Fruit fly (Drosophila melanogaster): ENCODE data around the gene Hsc70-1.

Hsc70-1 gene

DNA sequence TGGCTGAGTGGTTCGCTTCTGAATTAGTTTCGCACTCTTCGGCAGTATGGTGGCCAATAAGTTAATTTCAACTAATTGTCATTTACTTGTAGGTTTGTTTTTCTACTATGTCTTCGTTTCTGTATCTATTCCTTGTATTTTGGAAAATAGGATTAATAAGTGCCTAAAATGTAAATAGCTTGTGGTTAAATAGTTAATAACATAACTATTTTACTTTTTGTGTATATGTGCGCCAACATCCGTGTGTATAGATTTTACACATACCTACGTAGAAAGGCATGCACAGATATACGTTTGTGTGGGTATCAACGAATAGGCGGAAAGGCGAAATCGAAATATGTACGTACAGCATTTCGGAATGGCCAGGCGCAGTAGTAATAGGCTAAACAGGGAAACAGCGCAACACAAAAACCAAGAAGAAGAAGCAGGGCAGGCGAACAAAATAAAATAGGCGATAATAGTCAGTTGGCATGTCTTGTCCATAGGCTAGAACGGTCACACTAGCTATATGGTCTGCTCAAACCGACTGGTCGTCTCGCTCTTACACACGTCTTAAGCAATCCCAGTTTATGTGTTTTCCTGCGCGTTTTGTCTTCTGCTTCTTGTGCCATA is 28.8 kb downstream of the Hsc70-1 start (continued):
- no peak for TF ChIP-seq CG33557 (GFP tag; optimal IDR thresholded peaks at IDR 0.05)
- peak; percentile 35 for TF ChIP-seq CG18599 (GFP tag; optimal IDR thresholded peaks at IDR 0.05)
- TF ChIP-seq dimm (GFP tag; IDR thresholded peaks at IDR 0.05): no peak
- no peak for TF ChIP-seq CG10366 (GFP tag; IDR thresholded peaks at IDR 0.05)
- no peak for TF ChIP-seq CG6175 (GFP tag; IDR thresholded peaks at IDR 0.05)
- no peak for TF ChIP-seq NC2α (GFP tag; optimal IDR thresholded peaks at IDR 0.05)
- TF ChIP-seq Gsc (GFP tag; IDR thresholded peaks at IDR 0.05): no peak
- TF ChIP-seq salm (tag; optimal IDR thresholded peaks at IDR 0.05): no peak
- TF ChIP-seq Xbp1 (GFP tag; optimal IDR thresholded peaks at IDR 0.05): no peak
- peak; percentile 25 for TF ChIP-seq CG6765 (GFP tag; optimal IDR thresholded peaks at IDR 0.05)
- TF ChIP-seq HmgD (GFP tag; optimal IDR thresholded peaks at IDR 0.05): peak; percentile 62
- peak; percentile 6 for TF ChIP-seq NC2β (GFP tag; optimal IDR thresholded peaks at IDR 0.05)
- TF ChIP-seq Dek (tag; optimal IDR thresholded peaks at IDR 0.05): peak; percentile 12
- no peak for TF ChIP-seq Dfd (GFP tag; optimal IDR thresholded peaks at IDR 0.05)
- TF ChIP-seq Bgb (GFP tag; IDR thresholded peaks at IDR 0.05; ENCODE audit: partially characterized antibody): peak; percentile 36; the same call in 1 of the 2 replicates
- TF ChIP-seq Hr3 (GFP tag; optimal IDR thresholded peaks at IDR 0.05): no peak
- TF ChIP-seq grau (tag; optimal IDR thresholded peaks at IDR 0.05): peak; percentile 6
- no peak for TF ChIP-seq mld (GFP tag; IDR thresholded peaks at IDR 0.05; ENCODE audit: partially characterized antibody)
- TF ChIP-seq BEAF-32 (GFP tag; optimal IDR thresholded peaks at IDR 0.05): peak; percentile 13
- no peak for TF ChIP-seq CG6854 (GFP tag; optimal IDR thresholded peaks at IDR 0.05)
- TF ChIP-seq pita (GFP tag; optimal IDR thresholded peaks at IDR 0.05): no peak
- peak; percentile 14 for TF ChIP-seq zfh2 (GFP tag; optimal IDR thresholded peaks at IDR 0.05)
- no peak for TF ChIP-seq CG30431 (GFP tag; optimal IDR thresholded peaks at IDR 0.05)
- 0 out of 2 replicates have a peak, but pooled peaks have one; percentile 6 for TF ChIP-seq Drgx (GFP tag; IDR thresholded peaks at IDR 0.05)
- no peak for TF ChIP-seq Mrtf (GFP tag; IDR thresholded peaks at IDR 0.05)
- peak; percentile 17 for TF ChIP-seq CrebB (tag; optimal IDR thresholded peaks at IDR 0.05)
- peak; percentile 72 for TF ChIP-seq oc (tag; optimal IDR thresholded peaks at IDR 0.05)
- TF ChIP-seq pho (GFP tag; optimal IDR thresholded peaks at IDR 0.05): no peak
- TF ChIP-seq D19A (tag; optimal IDR thresholded peaks at IDR 0.05): no peak
- peak; percentile 28; the same call in 1 of the 2 replicates for TF ChIP-seq amos (GFP tag; IDR thresholded peaks at IDR 0.05; ENCODE audit: partially characterized antibody)
- TF ChIP-seq ci (GFP tag; IDR thresholded peaks at IDR 0.05): 0 out of 3 replicates have a peak, but pooled peaks have one; percentile 42
- no peak for TF ChIP-seq CG11696 (GFP tag; IDR thresholded peaks at IDR 0.05)
- TF ChIP-seq CG32532 (GFP tag; IDR thresholded peaks at IDR 0.05): 0 out of 2 replicates have a peak, but pooled peaks have one; percentile 30
- no peak for TF ChIP-seq bcd (GFP tag; optimal IDR thresholded peaks at IDR 0.05)
- no peak for TF ChIP-seq CG2120 (GFP tag; optimal IDR thresholded peaks at IDR 0.05)
- TF ChIP-seq exex (tag; optimal IDR thresholded peaks at IDR 0.05): peak; percentile 50
- no peak for TF ChIP-seq cato (GFP tag; optimal IDR thresholded peaks at IDR 0.05; ENCODE audit: borderline replicate concordance)
- TF ChIP-seq CG12219 (GFP tag; optimal IDR thresholded peaks at IDR 0.05): peak; percentile 9
- TF ChIP-seq Sry-β (GFP tag; optimal IDR thresholded peaks at IDR 0.05): no peak
- TF ChIP-seq Eip74EF (GFP tag; optimal IDR thresholded peaks at IDR 0.05): peak in 1 of 2 experiments; percentile 35
- TF ChIP-seq CG15269 (tag; optimal IDR thresholded peaks at IDR 0.05): no peak
- no peak for TF ChIP-seq CG14014 (GFP tag; IDR thresholded peaks at IDR 0.05)
- TF ChIP-seq Ada2b (GFP tag; IDR thresholded peaks at IDR 0.05): no peak
- no peak for TF ChIP-seq CG12071 (GFP tag; optimal IDR thresholded peaks at IDR 0.05)
- no peak for TF ChIP-seq CG17568 (GFP tag; optimal IDR thresholded peaks at IDR 0.05)
- no peak for TF ChIP-seq CG4854 (GFP tag; optimal IDR thresholded peaks at IDR 0.05)
- no peak for TF ChIP-seq HLH3B (GFP tag; IDR thresholded peaks at IDR 0.05)
- TF ChIP-seq CG8944 (GFP tag; optimal IDR thresholded peaks at IDR 0.05): no peak
- TF ChIP-seq sim (GFP tag; IDR thresholded peaks at IDR 0.05): no peak
- no peak for TF ChIP-seq disco-r (GFP tag; optimal IDR thresholded peaks at IDR 0.05)

Measured in whole organism, embryonic.